Fruit fly (Drosophila melanogaster): ENCODE results near the gene CG9121.

The CG9121 gene

DNA sequence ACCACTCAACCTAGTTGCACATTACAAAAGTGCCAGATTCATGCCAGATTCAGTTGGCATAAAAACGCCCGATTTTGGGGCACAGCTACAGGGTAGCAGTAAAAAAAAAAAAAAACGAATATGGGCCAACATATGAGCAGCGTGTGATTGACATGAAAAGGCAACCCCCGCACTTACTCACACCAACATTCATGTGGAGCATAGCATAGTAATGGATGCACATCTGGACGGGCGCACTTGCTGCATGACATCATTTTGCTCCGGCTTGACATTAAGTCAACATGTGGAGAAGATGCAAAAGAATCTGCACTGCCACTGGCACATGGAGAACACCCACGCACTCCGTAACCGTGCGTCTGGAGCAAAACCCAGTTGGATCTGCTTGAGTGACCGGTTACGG, 28.3 kb downstream of the CG9121 start:
- TF ChIP-seq EcR (GFP tag; optimal IDR thresholded peaks at IDR 0.05) = no peak
- no peak for TF ChIP-seq CG8478 (optimal IDR thresholded peaks at IDR 0.05)
- TF ChIP-seq psq (optimal IDR thresholded peaks at IDR 0.05) = no peak
- no peak for TF ChIP-seq pan (optimal IDR thresholded peaks at IDR 0.05)
- TF ChIP-seq usp (GFP tag; optimal IDR thresholded peaks at IDR 0.05) = no peak

dm6 chr2L:5020479-5020878, 30.4 kb downstream of the CG9121 start:
- TF ChIP-seq psq (optimal IDR thresholded peaks at IDR 0.05) (no peak), Dll (optimal IDR thresholded peaks at IDR 0.05) (no peak), usp (GFP tag; optimal IDR thresholded peaks at IDR 0.05) (no peak), CG8478 (optimal IDR thresholded peaks at IDR 0.05) (no peak)

dm6 chr2L:5010784-5011260, 40.0 kb downstream of the CG9121 start, which contains the start of the genes CG31917, Tfb5 and SelT:
Gene CG31917 (minus strand): TSS chr2L:5010834.
Gene Tfb5 (minus strand): TSS chr2L:5010834.
Gene SelT (plus strand): TSS chr2L:5010922.
- TF ChIP-seq pan (optimal IDR thresholded peaks at IDR 0.05) (no peak), psq (optimal IDR thresholded peaks at IDR 0.05) (no peak), CG8478 (optimal IDR thresholded peaks at IDR 0.05) (no peak), usp (GFP tag; optimal IDR thresholded peaks at IDR 0.05) (no peak), EcR (GFP tag; optimal IDR thresholded peaks at IDR 0.05) (no peak), Dll (optimal IDR thresholded peaks at IDR 0.05) (no peak)

- TF ChIP-seq Dll (optimal IDR thresholded peaks at IDR 0.05) (no peak), CG8478 (optimal IDR thresholded peaks at IDR 0.05) (no peak), usp (GFP tag; optimal IDR thresholded peaks at IDR 0.05) (no peak), EcR (GFP tag; optimal IDR thresholded peaks at IDR 0.05) (no peak)
Measured at dm6 chr2L:5009306-5010030, 41.4 kb downstream of the CG9121 start, which contains the start of gene Rtnl1. Gene Rtnl1 (minus strand): TSS chr2L:5009720.

dm6 chr2L:5007256-5007655, 43.6 kb downstream of the CG9121 start:
- no peak for TF ChIP-seq EcR (GFP tag; optimal IDR thresholded peaks at IDR 0.05)
- TF ChIP-seq usp (GFP tag; optimal IDR thresholded peaks at IDR 0.05) = no peak
- no peak for TF ChIP-seq pan (optimal IDR thresholded peaks at IDR 0.05)
- no peak for TF ChIP-seq Dll (optimal IDR thresholded peaks at IDR 0.05)
- TF ChIP-seq CG8478 (optimal IDR thresholded peaks at IDR 0.05) = no peak
- TF ChIP-seq psq (optimal IDR thresholded peaks at IDR 0.05) = no peak

dm6 chr2L:5006323-5006722, 44.5 kb downstream of the CG9121 start:
- TF ChIP-seq psq (optimal IDR thresholded peaks at IDR 0.05) (no peak), pan (optimal IDR thresholded peaks at IDR 0.05) (no peak), Dll (optimal IDR thresholded peaks at IDR 0.05) (no peak), EcR (GFP tag; optimal IDR thresholded peaks at IDR 0.05) (no peak), CG8478 (optimal IDR thresholded peaks at IDR 0.05) (no peak), usp (GFP tag; optimal IDR thresholded peaks at IDR 0.05) (no peak)

DNA sequence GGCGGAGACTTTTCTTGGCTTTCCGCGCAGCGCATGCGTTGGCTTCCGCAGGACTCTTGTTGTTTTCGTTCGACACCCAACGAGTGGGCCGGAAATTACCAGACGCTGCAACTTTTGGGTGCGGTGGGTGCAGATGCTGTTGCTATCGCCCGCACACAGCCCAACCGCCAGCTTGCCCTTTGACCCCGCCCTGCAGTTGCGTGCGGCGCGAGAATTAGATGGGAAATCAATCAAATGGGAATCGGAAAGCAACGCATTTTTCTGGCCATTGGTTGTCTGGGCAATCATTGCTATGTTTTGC, 45.4 kb downstream of the CG9121 start:
- no peak for TF ChIP-seq usp (GFP tag; optimal IDR thresholded peaks at IDR 0.05)
- TF ChIP-seq CG8478 (optimal IDR thresholded peaks at IDR 0.05) = no peak
- TF ChIP-seq psq (optimal IDR thresholded peaks at IDR 0.05) = no peak

dm6 chr2L:5004677-5005463, 46.0 kb downstream of the CG9121 start:
- TF ChIP-seq pan (optimal IDR thresholded peaks at IDR 0.05) = peak; percentile 65
- TF ChIP-seq EcR (GFP tag; optimal IDR thresholded peaks at IDR 0.05) = no peak

DNA sequence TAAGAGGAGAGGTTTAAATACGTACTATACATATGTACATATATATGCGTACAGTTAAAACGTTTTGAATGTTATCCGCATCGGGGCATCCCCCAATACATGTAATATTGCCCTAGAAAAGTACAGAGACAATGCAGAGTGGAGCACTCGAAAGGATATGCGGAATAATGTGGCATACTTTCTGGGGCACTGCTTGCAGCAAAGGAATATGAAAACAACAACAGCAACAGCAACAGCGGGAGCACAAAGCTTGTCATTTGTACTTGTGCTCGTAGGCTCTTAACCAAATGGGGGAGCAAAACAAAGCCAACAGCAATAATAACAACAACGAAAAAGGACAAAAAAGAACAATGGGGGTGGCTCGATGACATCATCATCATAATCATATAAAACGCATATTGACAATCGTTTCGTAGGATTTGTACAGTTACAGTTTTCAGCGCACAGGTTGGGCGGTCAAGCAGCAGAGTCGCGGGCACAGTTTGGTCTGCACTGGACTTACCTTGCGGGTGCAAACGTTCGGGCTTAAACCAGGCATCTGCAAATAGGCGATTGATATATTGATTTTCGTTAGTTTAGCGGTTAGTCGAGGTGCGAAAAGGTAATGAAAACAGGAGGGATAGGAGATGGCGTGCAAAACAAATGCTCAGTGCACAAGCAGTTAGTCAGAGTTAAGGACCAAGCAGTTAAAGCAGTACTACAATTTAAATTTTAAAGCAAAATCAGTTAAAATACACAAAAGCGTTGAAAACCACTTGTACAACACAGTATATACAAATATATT, 47.0 kb downstream of the CG9121 start:
- TF ChIP-seq psq (optimal IDR thresholded peaks at IDR 0.05) (no peak), usp (GFP tag; optimal IDR thresholded peaks at IDR 0.05) (no peak)

DNA sequence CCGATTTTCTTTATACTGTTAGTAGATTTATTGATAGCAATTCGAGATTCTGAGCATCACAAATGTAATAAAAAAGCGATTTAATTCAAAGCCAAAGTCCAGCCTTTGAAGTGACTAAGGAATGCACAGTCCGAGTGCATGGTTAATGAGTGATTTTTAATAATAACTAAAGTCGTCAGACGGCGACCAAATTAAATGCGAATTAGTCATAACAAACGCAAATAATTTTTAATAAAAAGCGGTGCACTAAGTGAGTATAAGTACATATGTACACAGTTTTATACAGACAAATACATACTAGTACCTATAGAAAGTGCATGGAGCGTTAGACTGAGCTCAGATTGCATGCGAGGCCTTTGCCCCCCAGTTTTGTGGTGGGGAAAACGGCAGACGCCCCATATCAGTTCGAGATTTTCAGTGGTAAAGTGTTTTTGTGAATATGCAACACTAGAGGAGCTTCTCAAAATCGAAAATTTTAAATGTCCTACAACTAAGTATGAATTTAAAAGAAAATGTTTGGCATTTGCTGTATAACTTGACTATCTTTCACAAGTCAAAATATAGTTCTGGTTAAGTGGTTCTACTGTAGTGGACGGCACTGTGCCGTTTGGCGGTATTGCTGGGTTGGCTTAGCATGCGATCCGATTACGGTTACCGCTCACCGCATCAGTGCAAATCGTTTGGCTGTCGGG, 48.0 kb downstream of the CG9121 start:
- TF ChIP-seq CG8478 (optimal IDR thresholded peaks at IDR 0.05) = no peak
- peak in 1 of 2 experiments; percentile 32 for TF ChIP-seq EcR (GFP tag; optimal IDR thresholded peaks at IDR 0.05)
- no peak for TF ChIP-seq pan (optimal IDR thresholded peaks at IDR 0.05)

DNA sequence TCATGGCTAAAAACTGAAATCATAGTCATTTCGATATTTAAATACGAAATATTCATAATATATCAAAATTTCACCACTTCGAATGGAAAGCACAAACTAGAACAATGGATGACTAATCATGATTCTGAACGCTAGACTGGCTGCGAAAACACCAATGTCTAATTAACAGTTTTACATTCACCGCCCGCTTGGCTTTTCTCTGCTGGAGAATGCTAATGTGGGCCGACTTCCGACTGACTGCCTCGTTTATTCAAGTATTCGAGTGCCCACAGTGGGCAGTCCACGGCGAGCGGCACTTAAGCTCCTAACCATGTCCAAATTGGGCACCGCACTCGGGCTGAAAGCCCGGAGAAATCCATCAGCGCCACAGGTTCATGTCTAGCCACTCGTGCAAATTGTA, 48.8 kb downstream of the CG9121 start:
- no peak for TF ChIP-seq psq (optimal IDR thresholded peaks at IDR 0.05)

dm6 chr2L:5001582-5001929, 49.3 kb downstream of the CG9121 start:
- no peak for TF ChIP-seq usp (GFP tag; optimal IDR thresholded peaks at IDR 0.05)
- no peak for TF ChIP-seq pan (optimal IDR thresholded peaks at IDR 0.05)
- TF ChIP-seq Dll (optimal IDR thresholded peaks at IDR 0.05) = no peak
- no peak for TF ChIP-seq EcR (GFP tag; optimal IDR thresholded peaks at IDR 0.05)
- no peak for TF ChIP-seq psq (optimal IDR thresholded peaks at IDR 0.05)
- no peak for TF ChIP-seq CG8478 (optimal IDR thresholded peaks at IDR 0.05)

Data from whole organism.